Fruit fly (Drosophila melanogaster): ENCODE results near the gene CG11444.

CG11444 gene

dm6 chrX:4529909-4530308 is 24.3 kb downstream of the CG11444 start, which contains the start of gene CG3556 (continued):
- TF ChIP-seq tup (GFP tag; optimal IDR thresholded peaks at IDR 0.05) (no peak), CG3726 (GFP tag; IDR thresholded peaks at IDR 0.05) (no peak), CG16863 (GFP tag; optimal IDR thresholded peaks at IDR 0.05) (peak; percentile 33), MBD-R2 (GFP tag; IDR thresholded peaks at IDR 0.05) (peak; percentile 55), jumu (GFP tag; optimal IDR thresholded peaks at IDR 0.05) (peak; percentile 17), CG12391 (tag; optimal IDR thresholded peaks at IDR 0.05) (peak; percentile 44), Ssrp (tag; optimal IDR thresholded peaks at IDR 0.05) (peak; percentile 5), CG2678 (tag; optimal IDR thresholded peaks at IDR 0.05) (no peak), CTCF (GFP tag; optimal IDR thresholded peaks at IDR 0.05) (peak; percentile 94), CG11696 (GFP tag; IDR thresholded peaks at IDR 0.05) (no peak), D (optimal IDR thresholded peaks at IDR 0.05) (no peak), D (GFP tag; optimal IDR thresholded peaks at IDR 0.05) (no peak), klu (GFP tag; IDR thresholded peaks at IDR 0.05) (0 out of 2 replicates have a peak, but pooled peaks have one; percentile 7), tin (GFP tag; optimal IDR thresholded peaks at IDR 0.05) (peak; percentile 56), Oli (tag; optimal IDR thresholded peaks at IDR 0.05) (no peak), CG33557 (GFP tag; optimal IDR thresholded peaks at IDR 0.05) (no peak), CG17385 (GFP tag; optimal IDR thresholded peaks at IDR 0.05) (no peak), Adf1 (GFP tag; IDR thresholded peaks at IDR 0.05) (no peak), grn (GFP tag; optimal IDR thresholded peaks at IDR 0.05) (no peak), Atf-2 (GFP tag; optimal IDR thresholded peaks at IDR 0.05) (no peak), pros (GFP tag; optimal IDR thresholded peaks at IDR 0.05) (no peak), gsb-n (tag; optimal IDR thresholded peaks at IDR 0.05) (no peak), Atf3 (GFP tag; optimal IDR thresholded peaks at IDR 0.05) (no peak), Pdp1 (GFP tag; optimal IDR thresholded peaks at IDR 0.05) (peak in 1 of 2 experiments; percentile 36), Hr3 (GFP tag; optimal IDR thresholded peaks at IDR 0.05) (peak; percentile 5), CG18011 (GFP tag; optimal IDR thresholded peaks at IDR 0.05) (no peak), onecut (GFP tag; IDR thresholded peaks at IDR 0.05) (peak; percentile 69), emc (GFP tag; optimal IDR thresholded peaks at IDR 0.05) (no peak), CG10321 (GFP tag; IDR thresholded peaks at IDR 0.05) (no peak), NK7.1 (GFP tag; optimal IDR thresholded peaks at IDR 0.05) (no peak), CG7928 (GFP tag; optimal IDR thresholded peaks at IDR 0.05) (peak; percentile 68), chinmo (GFP tag; IDR thresholded peaks at IDR 0.05; ENCODE audit: partially characterized antibody) (0 out of 4 replicates have a peak, but pooled peaks have one; percentile 31), CG9797 (GFP tag; optimal IDR thresholded peaks at IDR 0.05) (peak; percentile 48), CG1024 (GFP tag; IDR thresholded peaks at IDR 0.05) (no peak), Ada2b (GFP tag; IDR thresholded peaks at IDR 0.05) (no peak), schlank (tag; optimal IDR thresholded peaks at IDR 0.05) (no peak), gsb (GFP tag; IDR thresholded peaks at IDR 0.05) (no peak), ken (GFP tag; IDR thresholded peaks at IDR 0.05) (peak; percentile 63; the same call in 2 of the 3 replicates), eve (GFP tag; optimal IDR thresholded peaks at IDR 0.05) (no peak), CG10543 (GFP tag; optimal IDR thresholded peaks at IDR 0.05) (no peak), caup (GFP tag; optimal IDR thresholded peaks at IDR 0.05; ENCODE audit: severe bottlenecking) (peak; percentile 52), Neu2 (GFP tag; optimal IDR thresholded peaks at IDR 0.05; ENCODE audit: borderline replicate concordance) (no peak), NC2β (GFP tag; optimal IDR thresholded peaks at IDR 0.05) (peak; percentile 38), Mes4 (GFP tag; optimal IDR thresholded peaks at IDR 0.05) (peak; percentile 40), btn (GFP tag; optimal IDR thresholded peaks at IDR 0.05) (peak; percentile 34), CG15269 (tag; optimal IDR thresholded peaks at IDR 0.05) (no peak), CG13775 (GFP tag; optimal IDR thresholded peaks at IDR 0.05) (peak; percentile 37), CG1792 (GFP tag; optimal IDR thresholded peaks at IDR 0.05) (peak; percentile 30), Oaz (GFP tag; IDR thresholded peaks at IDR 0.05) (no peak), gcm (GFP tag; optimal IDR thresholded peaks at IDR 0.05) (no peak), B-H1 (GFP tag; IDR thresholded peaks at IDR 0.05) (no peak; the same call in 1 of the 3 replicates), HmgD (GFP tag; optimal IDR thresholded peaks at IDR 0.05) (peak; percentile 53)

All from whole organism, embryonic.